Fruit fly (Drosophila melanogaster) whole organism, larva: ENCODE measurements around the gene Hmu.

Source experiments
- noc ChIP-seq: fragments of 200-800 bp; sonication (Bioruptor generic); optimal IDR thresholded peaks from 3 replicates; lab custom pipeline; 2019; ENCODE audit warnings: missing biosample characterization, mild to moderate bottlenecking, missing genetic modification characterization, moderate library complexity

The Hmu gene

DNA sequence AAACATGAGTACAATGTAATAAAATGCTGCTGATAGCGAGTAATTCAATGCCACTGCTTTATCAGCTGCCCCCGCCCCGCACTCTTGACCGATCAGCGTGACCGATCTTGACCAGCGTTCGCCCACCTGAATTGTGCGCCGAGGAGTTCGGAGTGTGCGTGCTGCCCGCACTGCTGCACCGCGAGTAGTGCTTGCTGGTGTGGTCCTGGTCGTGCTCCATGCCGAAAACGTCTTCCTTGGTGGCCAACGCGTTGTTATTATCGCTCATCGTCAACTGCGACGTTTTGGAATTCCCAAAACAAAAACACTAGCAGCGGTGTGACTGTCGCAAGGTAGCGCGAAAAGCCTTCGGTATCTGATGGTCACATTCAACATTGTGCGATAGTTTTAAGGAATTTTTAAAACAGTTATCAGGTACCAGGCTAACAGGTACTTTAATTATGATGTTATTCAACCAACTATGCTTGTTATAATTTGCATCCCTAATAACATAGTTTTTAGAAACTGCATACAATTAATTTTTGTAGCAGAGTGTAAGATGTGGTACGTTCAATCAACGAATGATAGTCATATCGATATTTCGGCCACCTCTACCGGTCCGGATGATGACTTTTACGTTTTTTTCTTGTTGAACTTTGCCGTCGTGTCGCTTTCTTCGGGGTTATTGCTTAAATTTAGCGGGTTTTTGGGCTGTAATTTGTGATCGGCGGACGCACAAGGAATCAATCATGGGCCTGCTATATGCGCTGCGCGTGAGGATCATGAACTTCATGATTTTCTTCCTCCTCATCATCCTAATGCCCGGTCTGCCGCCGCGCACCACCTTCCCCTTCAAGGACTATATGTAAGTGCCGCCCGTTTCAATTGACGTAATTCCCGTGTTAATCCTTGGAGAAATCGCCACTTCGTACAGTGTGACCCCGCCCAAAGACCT is at the start of gene Hmu, which contains the start of gene bigmax:
Hmu (plus strand) TSS at position 568 of the 934 bp plus-strand sequence.
bigmax (minus strand) TSS at position 325 of the 934 bp plus-strand sequence.
- TF ChIP-seq noc, result peak; percentile 73

DNA sequence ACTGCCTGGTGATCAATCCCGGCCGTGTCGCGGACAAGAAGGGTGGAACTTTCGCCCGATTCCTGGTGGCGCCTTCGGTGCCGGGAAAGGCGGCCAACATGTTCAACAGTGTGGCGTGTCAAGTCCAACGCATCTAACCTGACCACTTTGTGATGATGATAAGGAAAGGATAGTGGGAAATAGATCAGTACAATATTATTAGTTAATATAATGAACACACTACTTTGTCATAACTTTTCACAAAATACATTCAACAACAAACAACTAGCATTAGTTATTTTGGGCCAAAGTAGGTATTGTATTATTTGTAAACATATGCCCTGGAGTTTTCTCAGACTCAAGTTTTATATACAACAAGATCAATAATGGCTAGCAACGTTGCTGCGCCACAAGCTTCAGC is 47.6 kb upstream of the Hmu start, which contains the start of gene CG17991:
CG17991 (plus strand) TSS at position 301 of the 400 bp plus-strand sequence.
- TF ChIP-seq noc, result no peak

DNA sequence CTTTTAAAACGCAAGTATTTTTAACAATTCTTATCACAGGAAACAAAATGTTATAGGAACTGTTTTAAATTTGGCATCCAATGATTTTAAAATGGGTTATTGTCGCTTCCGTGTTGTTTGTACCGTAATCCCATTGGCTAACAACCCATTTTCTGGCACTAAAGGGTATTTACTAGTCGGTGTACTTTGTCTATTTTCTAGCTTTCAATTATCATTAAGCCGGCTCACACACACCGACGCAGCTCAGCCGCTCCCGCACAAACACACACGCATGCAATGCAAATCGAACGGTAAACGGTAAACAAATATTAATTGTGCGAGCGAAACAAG is 44.2 kb upstream of the Hmu start:
- TF ChIP-seq noc, result no peak

DNA sequence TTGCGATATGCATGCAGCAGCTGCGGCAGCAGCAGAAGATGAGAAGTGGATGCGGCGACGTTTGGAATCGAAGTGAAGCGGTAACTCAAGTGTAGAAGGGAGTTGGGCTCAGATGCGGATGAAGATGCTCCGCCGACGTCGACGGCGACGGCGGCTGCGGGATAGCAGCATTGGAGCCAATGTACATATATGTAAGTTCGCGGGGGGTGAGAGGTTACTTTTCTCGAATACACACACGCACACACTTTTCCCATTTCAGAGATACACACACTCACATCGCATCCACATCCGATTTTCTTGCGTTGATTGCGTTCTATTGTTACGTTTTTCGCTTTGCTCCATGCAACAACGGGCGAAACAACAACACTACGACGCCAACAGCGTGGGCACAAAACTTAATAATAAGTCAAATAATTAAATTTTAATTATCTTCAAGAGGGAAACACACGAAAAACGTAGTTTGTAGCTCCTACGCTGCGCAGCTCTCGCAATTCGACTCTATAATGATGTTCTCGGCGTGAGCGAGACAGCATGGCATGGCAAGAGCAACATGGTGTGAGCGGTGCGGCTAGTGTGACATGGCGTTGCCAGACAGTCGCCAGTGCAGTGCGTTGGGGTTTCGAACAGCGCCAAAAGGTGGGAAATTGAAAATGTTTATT is 43.7 kb upstream of the Hmu start, which contains the start of gene CG18766:
CG18766 (minus strand) TSS at position 508 of the 659 bp plus-strand sequence.
- no peak for TF ChIP-seq noc

DNA sequence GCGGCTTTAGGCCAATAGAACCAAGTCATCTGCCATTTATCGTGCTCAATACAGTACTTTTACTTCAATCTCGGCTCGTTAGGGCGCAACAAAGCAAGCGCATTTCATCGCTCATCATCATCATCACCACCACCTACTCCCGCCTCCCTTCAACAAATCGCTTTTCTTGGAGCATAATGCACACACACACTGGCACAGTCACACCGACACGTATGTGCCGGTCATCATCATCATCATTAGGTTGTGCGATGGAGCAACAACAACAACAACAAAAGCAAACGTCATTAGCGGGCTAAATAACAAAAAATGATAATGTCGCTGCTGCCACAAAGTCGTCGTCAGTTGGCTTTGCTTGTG is 43.2 kb upstream of the Hmu start:
- TF ChIP-seq noc, result no peak

DNA sequence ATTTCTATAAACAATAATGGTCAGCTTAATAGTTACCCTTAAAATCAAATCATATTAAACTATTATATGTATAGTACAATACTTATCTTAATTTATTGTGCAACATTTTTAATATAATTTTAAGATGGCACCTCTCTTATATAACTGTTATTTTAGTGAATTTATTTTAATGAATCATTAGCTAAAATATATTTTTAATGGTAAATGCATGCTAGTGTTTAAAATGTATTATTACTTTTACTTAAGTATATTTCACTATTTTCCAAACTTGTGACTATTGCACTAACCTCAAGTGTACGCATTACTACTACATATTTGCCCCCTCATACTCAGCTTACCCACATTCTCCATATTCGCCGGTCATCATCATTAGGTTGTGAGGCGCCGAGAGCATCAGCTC is 42.3 kb upstream of the Hmu start:
- TF ChIP-seq noc, result peak; percentile 90

DNA sequence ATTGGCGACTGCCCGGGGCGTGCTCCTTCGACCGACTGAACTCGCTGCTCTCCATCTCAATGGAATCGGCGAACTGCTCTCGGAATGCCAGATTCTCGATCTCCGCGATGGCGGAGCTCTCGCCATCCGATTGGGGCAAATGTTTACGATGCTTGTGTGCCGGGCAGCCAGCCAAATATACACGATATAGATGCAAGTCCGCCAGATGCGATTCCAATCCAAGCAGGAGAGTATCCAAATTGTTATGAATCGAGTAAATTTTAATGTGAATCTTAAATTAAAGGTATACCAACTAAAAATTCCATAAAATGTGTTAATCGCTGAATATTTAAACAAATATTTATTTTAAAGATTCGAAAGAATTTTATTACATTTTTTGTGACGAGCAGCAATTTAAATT is 40.7 kb upstream of the Hmu start, which contains the start of gene CG5984:
CG5984 (minus strand) TSS at position 101 of the 400 bp plus-strand sequence.
- TF ChIP-seq noc, result no peak

DNA sequence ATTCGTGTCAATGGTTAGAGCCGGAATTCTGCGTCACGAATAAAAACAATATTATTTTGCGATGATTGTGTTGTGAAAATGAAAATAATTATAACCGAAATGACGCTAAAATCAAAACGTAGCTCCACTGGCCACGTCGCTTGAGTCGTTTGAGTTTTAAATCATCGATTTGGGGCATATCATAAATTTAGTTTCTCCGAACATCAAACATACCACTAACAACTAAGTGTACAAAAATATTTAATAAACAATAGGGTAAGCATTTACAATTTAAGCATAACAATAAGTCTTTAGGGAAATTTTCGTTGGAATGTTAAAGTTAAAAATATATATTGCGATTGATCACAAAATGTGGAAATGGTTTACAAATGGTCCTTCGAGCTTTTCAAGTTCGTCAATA is 37.7 kb upstream of the Hmu start, which contains the start of the genes TTLL6B and TfIIA-L:
TTLL6B (minus strand) TSS at position 101 of the 400 bp plus-strand sequence.
TfIIA-L (plus strand) TSS at position 206 of the 400 bp plus-strand sequence.
- no peak for TF ChIP-seq noc

DNA sequence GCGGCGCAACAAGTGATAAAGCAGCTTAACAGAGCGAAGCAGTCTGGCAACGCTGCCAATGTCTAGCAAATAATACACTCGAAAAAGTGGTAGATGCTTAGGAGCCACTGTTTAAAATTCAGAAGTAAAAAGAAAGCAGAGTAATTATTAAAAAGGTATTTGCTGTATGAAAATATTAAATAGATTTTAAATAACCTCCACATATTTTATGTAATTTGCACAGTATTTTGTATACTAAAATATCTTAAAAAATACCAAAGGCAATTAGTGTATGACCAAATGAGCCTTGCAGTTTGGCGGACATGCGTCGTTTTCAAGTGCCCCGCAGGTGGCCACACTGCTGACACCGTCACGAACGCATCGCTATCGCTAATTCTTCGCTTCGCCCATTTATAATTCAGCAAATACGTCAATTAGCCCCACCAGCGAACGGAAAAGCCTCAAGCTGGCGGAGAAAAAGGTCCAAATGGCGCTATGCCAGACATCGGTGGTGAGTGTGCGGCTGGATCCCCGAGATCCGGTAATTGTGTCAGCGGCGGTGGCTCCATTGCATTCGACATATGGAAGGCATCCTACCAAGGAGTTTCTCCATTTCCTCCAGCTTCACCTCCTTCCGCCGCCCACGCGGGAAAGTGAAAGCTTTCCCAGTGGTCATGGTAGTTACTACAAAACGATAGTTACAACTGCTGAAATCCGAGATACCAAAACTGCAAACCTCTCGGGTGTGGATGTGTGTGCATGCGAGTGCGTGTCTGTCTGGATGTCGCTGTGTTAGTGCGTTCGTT is 35.2 kb upstream of the Hmu start, which contains the start of gene pll:
pll (minus strand) TSS at position 47 of the 785 bp plus-strand sequence.
- TF ChIP-seq noc, result peak; percentile 54

DNA sequence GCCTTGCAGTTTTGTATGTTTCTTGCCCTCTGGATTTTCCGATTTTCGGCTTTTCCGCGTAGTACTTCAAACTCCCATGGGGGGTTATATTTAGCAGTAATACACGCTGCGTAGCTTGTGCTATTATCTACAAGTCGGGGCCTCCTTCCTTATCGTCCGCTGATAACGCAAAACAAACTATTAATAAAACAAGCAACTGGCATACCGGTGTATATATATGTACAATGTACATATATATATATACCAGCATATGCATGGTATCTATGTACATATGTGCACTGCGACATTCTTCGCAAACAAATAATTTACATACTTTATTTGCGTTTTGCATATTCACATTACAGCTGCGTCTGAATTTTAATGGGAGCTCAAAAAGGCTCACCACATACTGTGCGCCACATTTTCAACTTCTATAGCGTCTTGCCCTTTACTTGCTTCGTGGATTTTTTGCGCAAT is 34.6 kb upstream of the Hmu start:
- TF ChIP-seq noc, result no peak

DNA sequence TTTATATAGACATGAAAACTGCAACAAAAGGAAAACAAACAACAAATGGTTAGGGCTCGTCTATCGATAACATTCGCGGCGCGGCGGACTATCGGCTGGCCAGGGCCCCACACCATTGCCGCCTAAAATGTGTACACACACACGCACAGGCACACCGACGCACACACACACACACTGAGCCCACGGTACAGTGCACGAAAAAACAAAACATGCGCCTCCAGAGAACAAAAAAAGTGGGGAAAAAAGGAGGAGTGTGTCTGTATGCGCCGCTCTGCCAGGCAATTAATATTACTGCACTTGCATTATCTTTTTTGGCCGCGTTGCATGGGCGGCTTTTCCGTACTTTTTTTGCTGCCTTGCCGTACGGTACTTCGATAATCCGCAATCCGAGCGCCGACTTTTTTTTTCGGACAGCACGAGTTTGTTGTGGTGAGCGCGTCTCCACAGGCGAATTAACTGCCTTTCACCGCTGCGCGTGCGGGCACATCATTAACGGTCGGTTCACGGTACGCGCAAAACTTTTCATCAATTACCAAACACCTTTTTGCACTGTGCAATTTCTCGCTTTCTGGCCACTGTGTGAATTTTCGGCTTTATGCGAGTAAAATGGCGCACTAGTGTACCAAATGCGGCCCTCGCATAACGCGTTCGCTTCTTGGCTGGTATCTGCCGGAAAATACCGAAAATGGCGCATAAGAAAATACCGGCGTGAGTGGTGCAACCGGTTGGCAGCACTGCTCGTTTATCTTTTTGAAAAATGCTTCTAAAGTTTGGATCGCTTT is 24.9 kb upstream of the Hmu start, which contains the start of gene woc:
woc (minus strand) TSS at position 622 of the 782 bp plus-strand sequence.
- TF ChIP-seq noc, result peak; percentile 33

DNA sequence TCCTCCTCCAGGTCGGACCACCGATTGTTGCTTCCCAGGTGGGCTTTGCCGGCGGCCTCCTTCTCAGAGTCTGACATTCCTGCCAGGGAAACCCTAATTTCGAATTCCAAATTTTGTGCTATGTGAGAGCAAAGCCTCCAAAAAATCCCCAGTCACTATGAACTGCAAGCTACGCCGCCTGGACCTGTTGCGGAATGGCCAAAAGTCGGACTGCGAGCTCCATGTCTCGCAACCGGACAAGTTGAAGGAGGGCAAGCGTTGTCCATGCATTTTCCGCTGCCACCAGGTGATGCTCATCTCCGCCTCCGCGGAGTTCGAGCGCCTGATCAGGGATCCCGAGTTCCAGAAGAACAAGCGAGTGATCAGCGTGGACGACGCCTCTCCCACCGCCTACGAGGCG is 23.2 kb upstream of the Hmu start, which contains the start of the genes CG14262 and CG14260:
CG14262 (minus strand) TSS at position 101 of the 400 bp plus-strand sequence.
CG14260 (plus strand) TSS at position 128 of the 400 bp plus-strand sequence.
- TF ChIP-seq noc, result no peak

DNA sequence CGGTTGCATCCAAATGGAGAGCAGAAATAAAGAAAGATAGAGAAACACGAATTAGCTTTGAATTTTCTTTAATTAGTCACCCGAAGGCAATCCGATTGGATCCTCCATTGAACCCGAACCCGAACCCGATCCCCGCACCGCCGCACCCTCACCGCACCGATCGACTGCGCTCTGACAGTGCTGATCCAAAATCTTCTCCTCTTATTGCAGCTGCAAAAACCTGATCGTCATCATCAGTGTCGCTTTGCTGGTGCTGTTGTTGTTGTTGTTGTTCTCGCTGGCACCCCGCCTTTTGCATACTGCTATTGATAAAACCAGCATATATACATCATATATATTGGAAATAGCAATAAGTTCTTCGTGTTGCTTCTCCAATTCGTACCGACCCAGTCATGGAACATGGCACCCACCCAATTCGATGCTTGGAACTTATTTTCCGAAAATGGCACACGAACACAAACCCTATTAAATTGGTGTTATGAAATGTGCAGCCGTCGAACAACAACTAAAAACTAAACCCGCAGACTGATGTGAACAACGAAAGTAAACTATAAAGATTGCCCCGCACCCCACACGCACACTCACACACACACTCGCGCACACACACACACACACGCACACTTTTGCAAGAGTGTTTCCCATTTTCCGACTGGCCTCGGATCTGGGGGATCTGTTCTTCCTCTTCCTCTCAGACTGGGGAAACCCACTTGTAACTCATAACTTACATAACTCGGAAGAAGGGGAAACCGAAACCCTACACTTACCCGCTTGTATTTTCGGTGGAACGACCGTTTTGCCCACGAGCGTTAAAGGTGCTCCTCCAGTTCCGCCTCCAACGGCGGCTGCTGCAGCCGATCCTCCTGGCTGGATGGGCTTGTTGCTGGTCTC is 17.9 kb upstream of the Hmu start:
- no peak for TF ChIP-seq noc

DNA sequence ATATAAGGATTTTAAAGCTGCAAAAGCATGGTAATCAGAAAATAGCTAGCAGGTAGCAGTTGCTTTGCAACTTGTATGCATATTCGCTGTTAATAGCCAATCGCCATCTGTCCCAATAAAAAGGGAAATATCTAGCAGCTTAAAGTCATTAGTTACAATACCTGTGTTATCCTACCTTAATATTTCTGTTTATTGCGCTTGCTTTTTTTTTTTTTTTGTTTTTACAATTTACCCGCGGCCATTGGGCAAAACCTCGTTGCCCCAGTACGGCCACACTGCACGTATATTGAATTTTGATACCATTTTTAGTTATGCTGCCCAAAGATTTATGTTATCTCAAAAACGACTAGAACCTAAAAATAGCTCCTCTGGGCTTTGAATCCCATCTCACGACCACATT is 16.3 kb upstream of the Hmu start:
- TF ChIP-seq noc, result no peak
